Worm (Caenorhabditis elegans): ENCODE measurements around the gene R12B2.7.
A peak's percentile ranks its signal among the peaks of the same experiment; 100 is the strongest.

The R12B2.7 gene

ce11 chrIII:5783803-5784406, 30.9 kb upstream of the R12B2.7 start:
- TF ChIP-seq madf-3 (GFP tag; IDR thresholded peaks at IDR 0.05): 0 out of 2 replicates have a peak, but pooled peaks have one; percentile 27
- peak; percentile 32; the same call in 1 of the 2 replicates for TF ChIP-seq dox-1 (GFP tag; IDR thresholded peaks at IDR 0.05)
- peak; percentile 81 for TF ChIP-seq attf-3 (GFP tag; conservative IDR thresholded peaks at IDR 0.05)
- TF ChIP-seq zfh-2 (GFP tag; conservative IDR thresholded peaks at IDR 0.05): peak; percentile 53; the same call in 1 of the 2 replicates
- 0 out of 2 replicates have a peak, but pooled peaks have one; percentile 14 for TF ChIP-seq Y79H2A.3 (GFP tag; conservative IDR thresholded peaks at IDR 0.05)
- 0 out of 2 replicates have a peak, but pooled peaks have one; percentile 52 for TF ChIP-seq bed-1 (GFP tag; IDR thresholded peaks at IDR 0.05)

ce11 chrIII:5785273-5785929, 29.4 kb upstream of the R12B2.7 start, which contains the start of gene Y37B11A.3:
Y37B11A.3 (minus strand) TSS chrIII:5785323.
- TF ChIP-seq ztf-22 (GFP tag; optimal IDR thresholded peaks at IDR 0.05): no peak
- 0 out of 2 replicates have a peak, but pooled peaks have one; percentile 37 for TF ChIP-seq Y56A3A.18 (GFP tag; IDR thresholded peaks at IDR 0.05)
- TF ChIP-seq sea-2 (GFP tag; IDR thresholded peaks at IDR 0.05): no peak
- TF ChIP-seq K12H6.12 (tag; optimal IDR thresholded peaks at IDR 0.05): peak; percentile 48
- TF ChIP-seq Y95B8A.8 (GFP tag; IDR thresholded peaks at IDR 0.05): no peak
- TF ChIP-seq hmg-1.2 (GFP tag; IDR thresholded peaks at IDR 0.05): 0 out of 2 replicates have a peak, but pooled peaks have one; percentile 26
- TF ChIP-seq F23B12.7 (tag; optimal IDR thresholded peaks at IDR 0.05; ENCODE audit: insufficient read depth): peak; percentile 21
- no peak for TF ChIP-seq bed-2 (GFP tag; IDR thresholded peaks at IDR 0.05)
- no peak for TF ChIP-seq snpc-3.4 (tag; optimal IDR thresholded peaks at IDR 0.05)
- TF ChIP-seq let-607 (tag; optimal IDR thresholded peaks at IDR 0.05): no peak
- no peak for TF ChIP-seq somi-1 (GFP tag; optimal IDR thresholded peaks at IDR 0.05)
- no peak for TF ChIP-seq hsf-1 (GFP tag; IDR thresholded peaks at IDR 0.05)
- no peak; the same call in 1 of the 2 replicates for TF ChIP-seq K11D2.4 (GFP tag; IDR thresholded peaks at IDR 0.05)
- TF ChIP-seq Y67H2A.10 (GFP tag; conservative IDR thresholded peaks at IDR 0.05): no peak
- TF ChIP-seq nhr-80 (tag; optimal IDR thresholded peaks at IDR 0.05): peak; percentile 43
- no peak for TF ChIP-seq T07F8.4 (tag; optimal IDR thresholded peaks at IDR 0.05)
- TF ChIP-seq F57C9.4 (tag; optimal IDR thresholded peaks at IDR 0.05): no peak
- no peak for TF ChIP-seq snpc-1.1 (tag; optimal IDR thresholded peaks at IDR 0.05; ENCODE audit: insufficient read depth)
- TF ChIP-seq tlf-1 (GFP tag; optimal IDR thresholded peaks at IDR 0.05): no peak
- TF ChIP-seq ceh-40 (GFP tag; IDR thresholded peaks at IDR 0.05): no peak
- no peak for TF ChIP-seq rpc-1 (optimal IDR thresholded peaks at IDR 0.05)
- TF ChIP-seq rpc-1 (tag; optimal IDR thresholded peaks at IDR 0.05): no peak
- no peak for TF ChIP-seq ceh-91 (GFP tag; IDR thresholded peaks at IDR 0.05)
- no peak for TF ChIP-seq ets-4 (GFP tag; optimal IDR thresholded peaks at IDR 0.05)
- TF ChIP-seq hrde-1 (tag; optimal IDR thresholded peaks at IDR 0.05; ENCODE audit: borderline replicate concordance): no peak
- TF ChIP-seq mcd-1 (GFP tag; IDR thresholded peaks at IDR 0.05): no peak; the same call in 1 of the 2 replicates
- TF ChIP-seq mxl-1 (tag; optimal IDR thresholded peaks at IDR 0.05): no peak
- TF ChIP-seq B0035.1 (tag; optimal IDR thresholded peaks at IDR 0.05): no peak
- TF ChIP-seq cebp-1 (GFP tag; IDR thresholded peaks at IDR 0.05): peak; percentile 100
- TF ChIP-seq cebp-1 (tag; optimal IDR thresholded peaks at IDR 0.05): peak; percentile 100
- no peak for TF ChIP-seq ceh-79 (tag; optimal IDR thresholded peaks at IDR 0.05)
- no peak for TF ChIP-seq hlh-12 (tag; optimal IDR thresholded peaks at IDR 0.05)
- TF ChIP-seq hmg-20 (GFP tag; IDR thresholded peaks at IDR 0.05): no peak
- TF ChIP-seq ceh-27 (GFP tag; optimal IDR thresholded peaks at IDR 0.05): no peak
- no peak for TF ChIP-seq ztf-28 (GFP tag; IDR thresholded peaks at IDR 0.05)
- no peak for TF ChIP-seq F57A8.1 (GFP tag; optimal IDR thresholded peaks at IDR 0.05)
- no peak for TF ChIP-seq madf-8 (GFP tag; conservative IDR thresholded peaks at IDR 0.05)
- no peak for TF ChIP-seq F39B2.1 (GFP tag; IDR thresholded peaks at IDR 0.05)
- no peak for TF ChIP-seq mel-28 (tag; optimal IDR thresholded peaks at IDR 0.05; ENCODE audit: borderline replicate concordance)

Measured in whole organism, young adult.